Fruit fly (Drosophila melanogaster): ENCODE data around the gene CG2258.

CG2258 gene

DNA sequence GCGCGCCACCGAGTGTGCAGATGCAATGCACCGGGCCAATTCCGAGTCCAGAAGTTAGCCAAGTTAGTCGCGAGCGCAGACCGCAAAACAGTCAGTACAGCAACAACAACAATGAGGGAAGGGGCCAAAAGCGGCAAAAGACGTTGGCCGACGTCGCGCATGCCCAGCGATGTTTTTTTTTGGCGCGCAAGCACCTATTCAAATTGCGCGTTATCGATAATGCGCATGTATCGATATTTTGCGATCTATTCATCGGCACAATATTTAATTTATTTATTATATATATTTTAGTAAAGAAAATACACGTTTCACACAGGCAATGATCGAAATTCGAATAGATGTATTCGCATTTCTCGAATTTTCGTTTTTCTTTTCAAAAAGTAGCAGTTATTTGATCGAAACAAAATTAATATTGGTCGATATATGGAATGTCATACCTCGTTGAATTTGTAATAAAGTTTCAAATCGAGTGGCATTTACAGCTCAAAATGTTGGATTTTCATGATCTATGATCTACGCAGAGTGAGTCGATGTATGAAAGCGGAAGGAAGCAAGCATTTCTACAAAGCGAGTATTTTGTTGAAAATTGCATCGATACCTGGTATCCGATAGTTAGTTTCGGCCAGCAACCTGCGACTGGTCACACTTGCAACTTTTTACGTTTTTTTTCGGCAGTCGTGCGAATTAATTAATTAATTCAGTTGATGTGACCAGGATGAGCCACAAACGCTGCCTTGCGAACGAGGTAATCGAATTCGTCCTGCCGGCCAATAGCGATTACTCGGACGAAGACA is 27.5 kb upstream of the CG2258 start, which contains the start of gene CG2116:
Gene CG2116 (plus strand): TSS at position 609 of the 794 bp plus-strand sequence.
- TF ChIP-seq EcR (GFP tag; optimal IDR thresholded peaks at IDR 0.05) (no peak), psq (optimal IDR thresholded peaks at IDR 0.05) (no peak), usp (GFP tag; optimal IDR thresholded peaks at IDR 0.05) (no peak), Dll (optimal IDR thresholded peaks at IDR 0.05) (no peak), CG8478 (optimal IDR thresholded peaks at IDR 0.05) (no peak), pan (optimal IDR thresholded peaks at IDR 0.05) (no peak)

DNA sequence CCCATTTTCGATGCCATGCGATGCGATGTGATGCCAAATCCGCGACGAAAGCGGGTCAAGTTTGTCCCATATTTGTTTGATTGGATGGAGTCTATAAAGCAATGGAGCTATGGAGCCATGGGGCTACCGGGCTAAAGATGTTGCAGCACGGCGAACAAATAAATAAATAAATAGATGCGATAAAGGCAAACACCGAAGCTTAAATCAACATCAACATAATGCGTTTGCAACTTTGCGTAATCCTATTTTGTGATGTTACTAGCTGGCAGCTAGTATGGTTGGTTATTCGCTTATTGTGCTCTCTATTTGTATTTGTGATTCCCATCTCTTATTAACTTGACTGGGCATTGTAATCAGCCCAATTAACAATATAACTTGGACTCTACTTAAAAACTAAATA is 26.2 kb upstream of the CG2258 start:
- no peak for TF ChIP-seq pan (optimal IDR thresholded peaks at IDR 0.05)

DNA sequence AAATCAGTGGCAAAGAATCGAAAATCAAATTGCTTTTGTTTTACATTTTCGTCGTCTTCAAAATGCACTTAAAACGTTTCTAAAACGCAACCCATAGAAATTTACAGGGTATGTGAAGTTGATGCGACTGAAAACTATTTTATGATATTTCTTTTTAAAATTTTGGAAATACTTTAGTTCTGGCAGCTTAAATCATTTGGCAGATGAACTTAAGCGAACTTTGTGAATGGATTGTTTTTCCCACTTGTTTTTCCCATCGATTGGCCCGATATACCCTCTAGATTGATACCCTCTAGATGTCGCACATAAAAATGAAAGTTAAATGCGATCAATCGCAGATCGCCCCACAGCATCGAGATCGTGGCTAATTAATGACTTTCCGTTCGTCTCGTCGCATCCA is 24.3 kb upstream of the CG2258 start:
- TF ChIP-seq pan (optimal IDR thresholded peaks at IDR 0.05), result no peak

dm6 chrX:8125224-8125649 is 23.3 kb upstream of the CG2258 start:
- TF ChIP-seq pan (optimal IDR thresholded peaks at IDR 0.05) (no peak), EcR (GFP tag; optimal IDR thresholded peaks at IDR 0.05) (no peak), psq (optimal IDR thresholded peaks at IDR 0.05) (no peak), CG8478 (optimal IDR thresholded peaks at IDR 0.05) (no peak), usp (GFP tag; optimal IDR thresholded peaks at IDR 0.05) (no peak), Dll (optimal IDR thresholded peaks at IDR 0.05) (no peak)

DNA sequence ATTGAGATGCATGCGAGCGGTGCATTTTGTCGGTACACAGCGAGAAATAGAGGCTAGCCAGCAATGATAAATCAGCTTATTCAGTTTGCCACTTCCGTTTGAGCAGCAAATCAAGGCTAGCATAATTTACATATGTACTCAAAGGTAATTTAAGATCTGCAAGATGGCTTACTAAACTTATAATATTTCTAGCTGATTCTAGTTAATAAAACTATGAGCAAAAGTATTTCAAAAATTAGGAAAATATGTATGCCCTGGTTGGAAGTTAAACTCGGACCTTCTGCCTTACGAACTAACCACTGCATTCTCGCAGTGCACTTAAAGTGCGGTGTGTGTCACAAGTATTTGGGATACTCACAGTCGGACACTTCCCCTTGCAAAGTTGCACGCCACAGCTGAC is 20.9 kb upstream of the CG2258 start:
- no peak for TF ChIP-seq EcR (GFP tag; optimal IDR thresholded peaks at IDR 0.05)
- TF ChIP-seq psq (optimal IDR thresholded peaks at IDR 0.05), result no peak
- TF ChIP-seq CG8478 (optimal IDR thresholded peaks at IDR 0.05), result no peak

DNA sequence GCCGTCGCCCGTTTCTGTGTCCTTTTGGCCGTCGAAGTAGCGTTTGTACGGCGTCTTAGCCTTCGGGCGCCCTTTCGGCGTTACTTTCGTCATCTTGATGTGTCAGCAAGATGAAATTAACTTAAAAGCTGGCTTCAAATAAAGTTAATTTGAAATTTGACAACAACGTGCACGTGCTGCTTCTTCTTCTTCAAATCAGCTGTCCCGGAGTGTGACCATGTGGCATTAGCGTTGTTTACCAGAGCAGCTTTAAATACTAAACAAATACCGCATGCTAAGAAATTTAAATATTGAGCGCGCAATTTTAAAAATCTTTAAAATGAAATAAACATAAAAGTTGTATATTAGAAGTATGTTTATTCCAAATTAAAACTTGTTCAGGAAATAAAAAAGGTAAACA is 19.0 kb upstream of the CG2258 start, which contains the start of gene CG2260:
Gene CG2260 (minus strand): TSS at position 209 of the 400 bp plus-strand sequence.
- TF ChIP-seq Dll (optimal IDR thresholded peaks at IDR 0.05) (no peak), psq (optimal IDR thresholded peaks at IDR 0.05) (no peak), pan (optimal IDR thresholded peaks at IDR 0.05) (no peak), EcR (GFP tag; optimal IDR thresholded peaks at IDR 0.05) (no peak), CG8478 (optimal IDR thresholded peaks at IDR 0.05) (no peak), usp (GFP tag; optimal IDR thresholded peaks at IDR 0.05) (no peak)

DNA sequence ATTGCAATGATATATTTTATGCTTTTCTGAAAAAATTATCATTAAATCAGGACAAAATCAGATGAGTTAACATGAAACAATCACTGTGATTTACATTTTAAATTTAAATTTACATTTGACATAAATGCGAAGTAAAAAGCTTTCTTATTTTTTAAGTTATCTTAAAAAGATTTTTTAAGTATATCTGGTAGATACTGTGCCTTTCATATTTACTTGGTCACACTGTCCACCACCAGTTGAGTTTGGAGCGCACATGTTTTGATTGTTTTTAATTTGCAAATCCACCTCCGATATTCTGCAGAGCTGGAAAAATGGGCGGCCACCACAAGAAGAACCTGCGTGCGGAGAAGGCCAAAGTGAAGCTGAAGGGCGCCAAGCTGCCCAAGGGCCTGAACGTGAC is 14.9 kb upstream of the CG2258 start, which contains the start of gene CG1575:
Gene CG1575 (plus strand): TSS at position 200 of the 400 bp plus-strand sequence.
- TF ChIP-seq Dll (optimal IDR thresholded peaks at IDR 0.05) (no peak), psq (optimal IDR thresholded peaks at IDR 0.05) (no peak), pan (optimal IDR thresholded peaks at IDR 0.05) (no peak), usp (GFP tag; optimal IDR thresholded peaks at IDR 0.05) (no peak), CG8478 (optimal IDR thresholded peaks at IDR 0.05) (no peak), EcR (GFP tag; optimal IDR thresholded peaks at IDR 0.05) (no peak)

dm6 chrX:8115717-8116311 is 13.9 kb upstream of the CG2258 start, which contains the start of gene Gclc:
Gene Gclc (minus strand): TSS chrX:8116147.
- no peak for TF ChIP-seq Dll (optimal IDR thresholded peaks at IDR 0.05)
- TF ChIP-seq EcR (GFP tag; optimal IDR thresholded peaks at IDR 0.05), result no peak
- no peak for TF ChIP-seq usp (GFP tag; optimal IDR thresholded peaks at IDR 0.05)
- TF ChIP-seq CG8478 (optimal IDR thresholded peaks at IDR 0.05), result no peak
- TF ChIP-seq pan (optimal IDR thresholded peaks at IDR 0.05), result no peak
- TF ChIP-seq psq (optimal IDR thresholded peaks at IDR 0.05), result no peak

DNA sequence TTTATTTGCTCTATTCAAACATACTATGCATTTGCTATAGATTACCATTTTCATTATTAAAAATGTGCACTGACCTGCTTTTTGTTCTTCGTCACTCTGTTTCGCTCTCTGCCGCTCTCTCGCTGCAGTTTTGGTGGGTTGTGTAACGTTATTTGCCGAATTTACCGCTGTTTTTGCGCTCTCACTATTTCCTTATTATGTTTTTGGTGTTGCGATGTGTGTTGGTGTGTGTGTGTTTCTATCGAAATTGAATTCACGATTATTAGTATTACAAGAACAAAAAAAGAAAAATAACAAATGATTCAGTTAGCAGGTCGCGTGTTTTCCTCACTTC is 13.4 kb upstream of the CG2258 start:
- no peak for TF ChIP-seq pan (optimal IDR thresholded peaks at IDR 0.05)
- no peak for TF ChIP-seq usp (GFP tag; optimal IDR thresholded peaks at IDR 0.05)
- no peak for TF ChIP-seq Dll (optimal IDR thresholded peaks at IDR 0.05)
- TF ChIP-seq EcR (GFP tag; optimal IDR thresholded peaks at IDR 0.05), result no peak
- TF ChIP-seq psq (optimal IDR thresholded peaks at IDR 0.05), result no peak
- TF ChIP-seq CG8478 (optimal IDR thresholded peaks at IDR 0.05), result no peak

dm6 chrX:8114476-8115342 is 12.8 kb upstream of the CG2258 start:
- TF ChIP-seq EcR (GFP tag; optimal IDR thresholded peaks at IDR 0.05), result no peak
- no peak for TF ChIP-seq CG8478 (optimal IDR thresholded peaks at IDR 0.05)
- no peak for TF ChIP-seq usp (GFP tag; optimal IDR thresholded peaks at IDR 0.05)
- no peak for TF ChIP-seq psq (optimal IDR thresholded peaks at IDR 0.05)
- no peak for TF ChIP-seq Dll (optimal IDR thresholded peaks at IDR 0.05)
- no peak for TF ChIP-seq pan (optimal IDR thresholded peaks at IDR 0.05)

DNA sequence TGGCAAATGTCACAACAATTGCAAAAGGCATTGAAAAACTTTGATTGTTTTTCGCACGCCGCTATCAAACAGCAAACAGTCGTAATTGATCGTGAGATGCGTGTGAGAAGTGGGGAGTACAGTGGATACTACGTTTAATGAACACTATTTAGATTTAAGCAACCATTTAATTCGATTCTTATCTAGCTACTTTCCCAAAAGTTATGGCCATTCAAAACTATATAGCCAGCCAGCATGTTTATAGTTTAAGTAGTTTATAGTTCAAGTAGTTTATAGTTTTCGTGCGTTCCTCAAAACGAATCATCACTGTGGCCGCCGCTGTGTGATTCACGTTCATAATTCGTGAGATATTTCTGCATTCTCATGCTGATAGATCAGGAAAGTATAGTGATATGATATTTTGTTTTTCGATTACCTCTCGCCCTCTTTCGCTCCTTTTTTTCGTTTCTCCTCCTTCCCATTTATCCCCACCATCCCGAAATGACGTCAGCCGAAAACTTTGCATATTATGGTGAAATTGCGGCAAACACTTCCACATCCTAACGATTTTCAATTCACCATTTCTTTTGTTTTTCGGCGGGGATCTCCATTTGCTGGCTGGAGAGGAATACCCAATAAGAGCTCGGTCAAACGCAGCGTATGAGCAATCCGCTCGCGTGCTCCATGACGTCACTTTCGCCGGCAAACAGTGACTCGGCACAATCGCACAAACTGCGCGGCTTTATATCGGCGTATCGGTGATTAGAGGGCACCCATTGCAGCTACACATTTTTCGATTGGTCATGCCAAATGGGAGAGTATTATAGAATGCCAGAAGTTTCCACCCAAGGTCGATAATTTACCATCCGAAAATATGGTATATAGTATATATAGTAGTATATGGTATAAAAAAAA is 11.7 kb upstream of the CG2258 start:
- no peak for TF ChIP-seq usp (GFP tag; optimal IDR thresholded peaks at IDR 0.05)

Measured in whole organism.